Worm (Caenorhabditis elegans) whole organism, late embryonic: ENCODE measurements around the gene C18D11.10.

Experiments
- C38D4.7 ChIP-seq: fragments of 200-800 bp; sonication (Bioruptor generic); optimal IDR thresholded peaks from 2 replicates; lab custom pipeline; 2018; ENCODE audit warnings: mild to moderate bottlenecking, missing genetic modification characterization, moderate library complexity, missing compliant biosample characterization
- K02D7.2 ChIP-seq: sonication (generic microtip); optimal IDR thresholded peaks from 2 replicates; lab custom pipeline; 2017; ENCODE audit warnings: mild to moderate bottlenecking, missing genetic modification characterization, missing compliant biosample characterization
- T23F11.4 ChIP-seq: fragments of 200-800 bp; sonication (Bioruptor generic); optimal IDR thresholded peaks from 2 replicates; lab custom pipeline; 2018; ENCODE audit warnings: mild to moderate bottlenecking, missing genetic modification characterization, missing compliant biosample characterization
- ceh-14 ChIP-seq: sonication (generic microtip); optimal IDR thresholded peaks from 2 replicates; lab custom pipeline; 2016; ENCODE audit warnings: missing genotype, missing genetic modification characterization, missing compliant biosample characterization
- ceh-18 ChIP-seq: sonication (generic microtip); optimal IDR thresholded peaks from 2 replicates; lab custom pipeline; 2016; ENCODE audit warnings: missing genetic modification characterization, missing compliant biosample characterization
- ceh-19 ChIP-seq: fragments of 200-800 bp; sonication (Bioruptor generic); optimal IDR thresholded peaks from 2 replicates; lab custom pipeline; 2018; ENCODE audit warnings: mild to moderate bottlenecking, missing genetic modification characterization, missing compliant biosample characterization
- ceh-30 ChIP-seq: fragments of 150-350 bp; optimal IDR thresholded peaks from 2 replicates; lab custom pipeline; 2014; ENCODE audit warnings: missing biosample characterization, missing genetic modification characterization
- ceh-48 ChIP-seq: sonication (generic microtip); optimal IDR thresholded peaks from 2 replicates; lab custom pipeline; 2016; ENCODE audit warnings: missing genetic modification characterization, inconsistent platforms, missing compliant biosample characterization
- ceh-6 ChIP-seq: fragments of 200-800 bp; sonication (Bioruptor generic); optimal IDR thresholded peaks from 2 replicates; lab custom pipeline; 2018; ENCODE audit warnings: mild to moderate bottlenecking, missing genetic modification characterization, missing compliant biosample characterization
- ceh-9 ChIP-seq: sonication (generic microtip); optimal IDR thresholded peaks from 2 replicates; lab custom pipeline; 2016; ENCODE audit warnings: mild to moderate bottlenecking, missing genetic modification characterization, inconsistent platforms, missing compliant biosample characterization
- che-1 ChIP-seq: sonication (generic microtip); optimal IDR thresholded peaks from 2 replicates; lab custom pipeline; 2016; ENCODE audit warnings: mild to moderate bottlenecking, missing genetic modification characterization, missing compliant biosample characterization
- elt-2 ChIP-seq: sonication (generic microtip); optimal IDR thresholded peaks from 2 replicates; lab custom pipeline; 2016; ENCODE audit warnings: missing genetic modification reagents, missing genetic modification characterization, missing compliant biosample characterization
- elt-4 ChIP-seq: sonication (generic microtip); optimal IDR thresholded peaks from 2 replicates; lab custom pipeline; 2016; ENCODE audit warnings: missing genetic modification characterization, missing compliant biosample characterization
- ets-4 ChIP-seq: sonication (generic microtip); optimal IDR thresholded peaks from 2 replicates; lab custom pipeline; 2016; ENCODE audit warnings: missing genetic modification characterization, missing compliant biosample characterization
- eyg-1 ChIP-seq: sonication (generic microtip); optimal IDR thresholded peaks from 2 replicates; lab custom pipeline; 2016; ENCODE audit warnings: missing genotype, missing genetic modification characterization, missing compliant biosample characterization
- fax-1 ChIP-seq: sonication (generic microtip); optimal IDR thresholded peaks from 2 replicates; lab custom pipeline; 2016; ENCODE audit warnings: missing genotype, missing genetic modification characterization, missing compliant biosample characterization
- fkh-10 ChIP-seq: fragments of 150-350 bp; optimal IDR thresholded peaks from 2 replicates; lab custom pipeline; 2014; ENCODE audit warnings: missing biosample characterization, missing genetic modification reagents, missing genetic modification characterization
- fkh-6 ChIP-seq: sonication (generic microtip); optimal IDR thresholded peaks from 2 replicates; lab custom pipeline; 2016; ENCODE audit warnings: missing genetic modification characterization, missing compliant biosample characterization
- hlh-13 ChIP-seq: fragments of 200-800 bp; sonication (Bioruptor generic); optimal IDR thresholded peaks from 2 replicates; lab custom pipeline; 2018; ENCODE audit warnings: mild to moderate bottlenecking, missing genetic modification characterization, missing compliant biosample characterization
- hlh-15 ChIP-seq: sonication (generic microtip); optimal IDR thresholded peaks from 2 replicates; lab custom pipeline; 2016; ENCODE audit warnings: missing genetic modification characterization, missing compliant biosample characterization
- hlh-30 ChIP-seq: sonication (generic microtip); optimal IDR thresholded peaks from 2 replicates; lab custom pipeline; 2017; ENCODE audit warnings: antibody characterized with exemption, missing genetic modification characterization, missing compliant biosample characterization; ENCODE audit not compliant: insufficient read depth
- hlh-8 ChIP-seq: sonication (generic microtip); optimal IDR thresholded peaks from 2 replicates; lab custom pipeline; 2016; ENCODE audit warnings: missing genotype, missing genetic modification characterization, missing compliant biosample characterization
- lim-6 ChIP-seq: sonication (generic microtip); optimal IDR thresholded peaks from 2 replicates; lab custom pipeline; 2016; ENCODE audit warnings: missing genetic modification characterization, missing compliant biosample characterization
- lin-11 ChIP-seq: fragments of 200-800 bp; sonication (Bioruptor generic); optimal IDR thresholded peaks from 2 replicates; lab custom pipeline; 2018; ENCODE audit warnings: mild to moderate bottlenecking, missing genetic modification characterization, missing compliant biosample characterization
- madf-2 ChIP-seq: sonication (generic microtip); optimal IDR thresholded peaks from 2 replicates; lab custom pipeline; 2017; ENCODE audit warnings: missing genetic modification characterization, missing compliant biosample characterization
- mec-3 ChIP-seq: sonication (generic microtip); optimal IDR thresholded peaks from 2 replicates; lab custom pipeline; 2016; ENCODE audit warnings: borderline replicate concordance, missing genetic modification characterization, missing compliant biosample characterization
- nfya-1 ChIP-seq: sonication (generic microtip); optimal IDR thresholded peaks from 2 replicates; lab custom pipeline; 2017; ENCODE audit warnings: missing genetic modification characterization, mild to moderate bottlenecking, missing compliant biosample characterization, antibody characterized with exemption, moderate library complexity
- nhr-232 ChIP-seq: sonication (generic microtip); optimal IDR thresholded peaks from 2 replicates; lab custom pipeline; 2016; ENCODE audit warnings: missing genetic modification characterization, missing compliant biosample characterization
- pag-3 ChIP-seq: sonication (generic microtip); optimal IDR thresholded peaks from 2 replicates; lab custom pipeline; 2016; ENCODE audit warnings: missing compliant biosample characterization, missing genetic modification characterization, borderline replicate concordance
- pat-9 ChIP-seq: fragments of 200-800 bp; sonication (Bioruptor generic); optimal IDR thresholded peaks from 2 replicates; lab custom pipeline; 2018; ENCODE audit warnings: mild to moderate bottlenecking, missing genetic modification characterization, moderate library complexity, missing compliant biosample characterization
- pax-1 ChIP-seq: fragments of 150-350 bp; optimal IDR thresholded peaks from 2 replicates; lab custom pipeline; 2014; ENCODE audit warnings: missing biosample characterization, missing genetic modification characterization
- pha-2 ChIP-seq: sonication (generic microtip); optimal IDR thresholded peaks from 2 replicates; lab custom pipeline; 2017; ENCODE audit warnings: mild to moderate bottlenecking, missing genetic modification characterization, missing compliant biosample characterization
- pros-1 ChIP-seq: fragments of 150-350 bp; optimal IDR thresholded peaks from 2 replicates; lab custom pipeline; 2014; ENCODE audit warnings: missing biosample characterization, missing genetic modification reagents, missing genetic modification characterization
- ref-2 ChIP-seq: sonication (generic microtip); optimal IDR thresholded peaks from 2 replicates; lab custom pipeline; 2016; ENCODE audit warnings: missing genetic modification characterization, missing compliant biosample characterization
- rnt-1 ChIP-seq: sonication (generic microtip); optimal IDR thresholded peaks from 2 replicates; lab custom pipeline; 2016; ENCODE audit warnings: missing genetic modification characterization, missing compliant biosample characterization
- sox-2 ChIP-seq: fragments of 200-800 bp; sonication (Bioruptor generic); IDR thresholded peaks from 2 replicates; pipeline ENCODE4 v1.3.6; 2022; ENCODE audit warnings: missing genetic modification reagents, missing genetic modification characterization, missing compliant biosample characterization
- sox-4 ChIP-seq: sonication (generic microtip); optimal IDR thresholded peaks from 2 replicates; lab custom pipeline; 2017; ENCODE audit warnings: mild to moderate bottlenecking, missing genetic modification characterization, inconsistent platforms, missing compliant biosample characterization
- tbx-2 ChIP-seq: sonication (generic microtip); optimal IDR thresholded peaks from 2 replicates; lab custom pipeline; 2016; ENCODE audit warnings: missing genetic modification characterization, missing compliant biosample characterization
- ttx-3 ChIP-seq: sonication (generic microtip); optimal IDR thresholded peaks from 2 replicates; lab custom pipeline; 2016; ENCODE audit warnings: missing genetic modification reagents, missing genetic modification characterization, missing compliant biosample characterization
- unc-3 ChIP-seq, 2 experiments: fragments of 200-800 bp in 1 of 2; sonication (Bioruptor generic) in 1 of 2; sonication (generic microtip) in 1 of 2; conservative IDR thresholded peaks in 1 of 2; optimal IDR thresholded peaks in 1 of 2; 2 replicates each; pipeline versions ENCODE4 v1.3.6 to Lab custom; 2016 to 2022; ENCODE audit warnings: missing compliant biosample characterization in 2 of 2, missing genetic modification characterization in 2 of 2, missing genetic modification reagents in 1 of 2
- unc-55 ChIP-seq: sonication (generic microtip); optimal IDR thresholded peaks from 2 replicates; lab custom pipeline; 2017; ENCODE audit warnings: missing biosample characterization, missing genetic modification reagents, missing genetic modification characterization
- unc-86 ChIP-seq: sonication (generic microtip); optimal IDR thresholded peaks from 2 replicates; lab custom pipeline; 2016; ENCODE audit warnings: missing genetic modification characterization, missing compliant biosample characterization
- zip-5 ChIP-seq: sonication (generic microtip); optimal IDR thresholded peaks from 2 replicates; lab custom pipeline; 2016; ENCODE audit warnings: missing genetic modification characterization, missing compliant biosample characterization
- ztf-16 ChIP-seq: sonication (generic microtip); optimal IDR thresholded peaks from 2 replicates; lab custom pipeline; 2017; ENCODE audit warnings: missing genetic modification characterization, missing compliant biosample characterization

Gene C18D11.10

DNA sequence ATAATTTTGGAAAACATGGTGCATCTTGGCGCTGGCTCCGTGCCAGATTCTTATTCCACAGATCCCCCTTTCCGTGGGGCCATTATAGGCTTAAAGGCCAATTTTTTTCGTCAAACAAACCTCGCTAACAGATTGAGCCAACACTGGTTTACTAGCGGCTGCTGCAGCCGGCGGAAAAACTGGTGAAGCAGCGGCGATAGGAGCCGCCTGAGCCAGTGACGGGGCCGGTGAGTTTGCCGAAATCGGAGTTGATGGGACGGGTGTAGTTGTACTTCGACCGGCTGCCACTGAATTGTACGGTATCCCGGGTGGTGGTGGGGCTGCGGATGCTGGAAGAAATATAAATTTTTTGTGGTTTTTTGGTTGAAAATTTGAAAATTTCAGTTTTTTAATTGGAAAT lies 34.2 kb downstream of the C18D11.10 start:
- TF ChIP-seq ttx-3 (no peak), ceh-18 (no peak), madf-2 (no peak)

DNA sequence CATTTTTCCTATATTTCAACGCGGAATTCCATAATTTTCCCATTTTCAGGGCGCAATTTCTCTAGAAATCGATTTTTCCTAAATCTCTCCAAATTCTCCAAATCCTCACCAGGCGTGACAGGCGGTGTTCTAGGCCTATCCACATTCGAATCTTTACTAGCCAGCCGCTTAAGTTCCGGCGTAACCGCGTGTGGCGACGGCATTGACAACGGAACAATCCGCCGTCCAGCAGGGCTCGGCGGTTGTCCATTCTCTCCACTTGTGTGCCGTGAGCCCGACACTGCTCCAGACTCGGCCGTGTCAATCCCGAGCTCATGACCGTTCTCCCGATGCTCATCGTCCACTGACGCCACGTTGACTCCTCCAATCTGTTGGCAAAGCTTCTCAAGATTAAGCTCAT lies 35.5 kb downstream of the C18D11.10 start:
- no peak for TF ChIP-seq mec-3 (tag; lab: Kevin White, UChicago)
- peak; percentile 40 for TF ChIP-seq elt-4
- TF ChIP-seq K02D7.2 = no peak
- no peak for TF ChIP-seq C38D4.7 (GFP tag; lab: Kevin White, UChicago)
- TF ChIP-seq ets-4 (tag; lab: Kevin White, UChicago) = no peak
- TF ChIP-seq, all 69 proteins: peak for 1

DNA sequence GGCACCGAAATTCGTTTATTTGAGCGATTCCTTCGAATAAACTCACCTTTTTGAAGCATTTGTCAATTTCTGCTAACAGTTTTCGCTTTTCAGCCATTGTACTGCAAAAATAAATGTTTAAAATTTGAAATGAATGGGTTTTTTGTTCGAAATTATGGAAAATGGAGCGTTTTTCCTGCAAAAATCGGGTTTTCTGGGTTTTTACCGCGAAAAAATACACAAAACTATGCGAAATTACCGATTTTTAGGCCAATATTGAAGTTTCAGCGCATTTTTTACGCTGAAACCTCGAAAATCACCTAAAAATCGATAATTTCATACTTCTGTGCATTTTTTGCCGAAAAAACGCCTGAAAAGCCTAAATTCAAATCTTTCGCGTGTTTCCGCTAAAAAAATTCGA lies 38.8 kb downstream of the C18D11.10 start, which contains the start of gene ntl-3:
TSS of gene ntl-3 (minus strand) at position 101 of the 400 bp plus-strand sequence.
- TF ChIP-seq pat-9 (tag; lab: Kevin White, UChicago) (no peak), fkh-10 (GFP tag; lab: Kevin White, UChicago) (no peak), hlh-8 (tag; lab: Kevin White, UChicago) (no peak), tbx-2 (tag; lab: Kevin White, UChicago) (no peak), ceh-19 (GFP tag; lab: Kevin White, UChicago) (no peak), ceh-6 (GFP tag; lab: Kevin White, UChicago) (no peak), nfya-1 (tag; lab: Kevin White, UChicago) (no peak), hlh-15 (tag; lab: Kevin White, UChicago) (no peak), nhr-232 (tag; lab: Kevin White, UChicago) (no peak), ceh-9 (tag; lab: Kevin White, UChicago) (no peak), ref-2 (tag; lab: Kevin White, UChicago) (no peak), sox-4 (tag; lab: Kevin White, UChicago) (no peak), pax-1 (tag; lab: Kevin White, UChicago) (no peak), unc-3 (GFP tag; conservative IDR thresholded peaks at IDR 0.05; lab: Robert Waterston, UW) (no peak), unc-3 (tag; optimal IDR thresholded peaks at IDR 0.05; lab: Kevin White, UChicago) (no peak), pros-1 (tag; lab: Kevin White, UChicago) (no peak), rnt-1 (tag; lab: Kevin White, UChicago) (no peak), eyg-1 (tag; lab: Kevin White, UChicago) (no peak), ceh-30 (tag; lab: Kevin White, UChicago) (no peak), fax-1 (no peak), hlh-13 (no peak)

DNA sequence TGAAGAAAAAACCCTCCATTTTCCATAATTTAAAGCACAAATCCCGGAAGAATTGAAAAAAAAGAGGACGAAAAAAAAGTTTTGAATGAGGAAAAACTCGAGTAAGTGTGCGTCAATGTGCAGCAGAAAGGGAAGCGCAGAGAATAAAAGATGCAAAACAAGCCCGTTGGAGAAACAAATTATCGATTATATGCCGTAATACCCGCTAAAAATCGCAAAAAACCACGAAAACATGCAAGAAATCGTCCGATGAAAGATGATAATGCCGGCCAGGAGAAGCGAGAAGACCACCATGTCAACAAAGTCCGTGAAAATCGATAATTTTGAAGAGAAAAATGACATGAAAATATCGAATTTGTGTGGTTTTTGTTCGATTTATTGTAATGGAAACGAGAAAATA lies 39.5 kb downstream of the C18D11.10 start:
- TF ChIP-seq pha-2 (no peak), ceh-48 (tag; lab: Kevin White, UChicago) (peak; percentile 4), fkh-6 (tag; lab: Kevin White, UChicago) (no peak), ceh-14 (tag; lab: Kevin White, UChicago) (no peak), unc-55 (GFP tag; lab: Kevin White, UChicago) (no peak)

DNA sequence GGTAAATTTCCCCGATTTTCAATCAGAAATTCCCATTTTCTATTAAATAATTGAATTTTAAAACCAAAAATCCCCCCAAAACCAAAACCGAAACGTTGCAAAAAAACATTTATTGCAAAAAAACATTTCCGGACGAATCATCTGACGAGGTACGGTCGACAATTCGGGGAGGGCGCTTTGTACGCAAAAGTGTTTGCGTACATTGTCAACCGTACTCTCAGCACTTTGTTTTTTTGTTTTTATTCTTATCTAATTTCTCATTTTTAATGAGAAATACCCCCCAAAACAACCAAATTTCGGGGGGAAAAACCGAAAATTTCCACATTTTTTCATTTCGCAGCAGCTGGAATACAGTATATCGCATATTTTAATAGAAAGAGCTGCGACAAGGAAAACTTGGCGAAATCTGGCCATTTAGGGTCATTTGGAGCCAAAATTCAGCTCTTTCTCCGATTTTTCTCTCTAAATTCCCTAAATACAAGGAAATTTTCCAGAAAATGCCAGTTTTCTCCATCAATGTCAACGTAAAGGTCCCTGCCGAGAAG lies 40.2 kb downstream of the C18D11.10 start, which contains the start of gene mif-1:
TSS of gene mif-1 (plus strand) at position 495 of the 545 bp plus-strand sequence.
- TF ChIP-seq ref-2 (tag; lab: Kevin White, UChicago) = no peak
- no peak for TF ChIP-seq pag-3 (tag; lab: Kevin White, UChicago)
- TF ChIP-seq ceh-30 (tag; lab: Kevin White, UChicago) = no peak
- no peak for TF ChIP-seq T23F11.4
- peak; percentile 68 for TF ChIP-seq nfya-1 (tag; lab: Kevin White, UChicago)
- no peak for TF ChIP-seq sox-2
- TF ChIP-seq lim-6 (tag; lab: Kevin White, UChicago) = no peak
- no peak for TF ChIP-seq unc-86 (tag; lab: Kevin White, UChicago)
- no peak for TF ChIP-seq ceh-14 (tag; lab: Kevin White, UChicago)
- TF ChIP-seq hlh-30 = peak; percentile 30
- TF ChIP-seq zip-5 (tag; lab: Kevin White, UChicago) = no peak
- no peak for TF ChIP-seq elt-4
- no peak for TF ChIP-seq lin-11
- no peak for TF ChIP-seq ceh-19 (GFP tag; lab: Kevin White, UChicago)
- TF ChIP-seq ztf-16 = no peak
- no peak for TF ChIP-seq pax-1 (tag; lab: Kevin White, UChicago)
- peak; percentile 26 for TF ChIP-seq elt-2
- TF ChIP-seq unc-55 (GFP tag; lab: Kevin White, UChicago) = no peak
- no peak for TF ChIP-seq che-1
- TF ChIP-seq hlh-15 (tag; lab: Kevin White, UChicago) = no peak
